Worm (Caenorhabditis elegans): ENCODE data around the gene Y57G11B.5.

The Y57G11B.5 gene

ce11 chrIV:14574282-14574869 lies at the start of gene Y57G11B.5, which contains the start of gene Y57G11B.3:
Y57G11B.5 (plus strand) TSS chrIV:14574819.
Y57G11B.3 (minus strand) TSS chrIV:14574382.
- TF ChIP-seq ets-7 (tag; optimal IDR thresholded peaks at IDR 0.05): no peak
- no peak for TF ChIP-seq sea-1 (GFP tag; conservative IDR thresholded peaks at IDR 0.05)
- no peak for TF ChIP-seq ceh-36 (tag; optimal IDR thresholded peaks at IDR 0.05)
- no peak for TF ChIP-seq F13C5.2 (tag; optimal IDR thresholded peaks at IDR 0.05)
- TF ChIP-seq pes-1 (GFP tag; IDR thresholded peaks at IDR 0.05): no peak

DNA sequence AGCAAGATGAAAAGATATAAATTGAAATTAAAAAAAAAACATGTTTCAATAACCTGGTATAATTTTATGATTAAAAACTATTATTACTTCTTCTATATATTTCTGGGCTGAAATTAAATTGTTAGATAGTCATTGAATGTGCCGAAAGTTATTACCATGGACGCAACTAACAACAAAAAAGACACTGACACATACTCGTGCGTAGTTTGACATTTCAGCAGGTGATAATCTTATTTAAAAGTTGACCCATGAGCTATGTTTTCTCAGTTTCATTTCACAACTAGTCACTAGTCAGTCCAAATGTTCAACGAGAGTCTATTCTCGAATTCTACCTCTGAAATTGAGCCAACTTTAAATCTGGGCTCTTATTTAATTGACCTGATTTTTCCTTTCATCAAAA lies 45.9 kb upstream of the Y57G11B.5 start, which contains the start of gene T27E7.3:
Gene T27E7.3 (plus strand): TSS at position 301 of the 400 bp plus-strand sequence.
- TF ChIP-seq ama-1 (optimal IDR thresholded peaks at IDR 0.05): no peak
- no peak for TF ChIP-seq sea-1 (GFP tag; conservative IDR thresholded peaks at IDR 0.05)
- no peak for TF ChIP-seq F13C5.2 (tag; optimal IDR thresholded peaks at IDR 0.05)
- TF ChIP-seq pes-1 (GFP tag; IDR thresholded peaks at IDR 0.05): no peak

- TF ChIP-seq scrt-1 (GFP tag; IDR thresholded peaks at IDR 0.05): no peak
- no peak for TF ChIP-seq ama-1 (optimal IDR thresholded peaks at IDR 0.05)
Observed at ce11 chrIV:14530031-14530430, 44.6 kb upstream of the Y57G11B.5 start.

ce11 chrIV:14532366-14532765 lies 42.3 kb upstream of the Y57G11B.5 start:
- no peak for TF ChIP-seq sea-1 (GFP tag; conservative IDR thresholded peaks at IDR 0.05)
- no peak for TF ChIP-seq tbx-37 (GFP tag; conservative IDR thresholded peaks at IDR 0.05)
- no peak for TF ChIP-seq hmbx-1 (tag; optimal IDR thresholded peaks at IDR 0.05)

- no peak for TF ChIP-seq ceh-13 (GFP tag; optimal IDR thresholded peaks at IDR 0.05)
- TF ChIP-seq flt-1 (GFP tag; IDR thresholded peaks at IDR 0.05): no peak
Observed at ce11 chrIV:14534967-14535366, 39.7 kb upstream of the Y57G11B.5 start, which contains the start of gene T27E7.4. T27E7.4 (minus strand) TSS chrIV:14535067.

- TF ChIP-seq sea-1 (GFP tag; conservative IDR thresholded peaks at IDR 0.05) (no peak), B0310.2 (tag; optimal IDR thresholded peaks at IDR 0.05) (no peak), tbx-37 (GFP tag; conservative IDR thresholded peaks at IDR 0.05) (no peak), flt-1 (GFP tag; IDR thresholded peaks at IDR 0.05) (no peak), ets-7 (tag; optimal IDR thresholded peaks at IDR 0.05) (no peak), pes-1 (GFP tag; IDR thresholded peaks at IDR 0.05) (no peak), scrt-1 (GFP tag; IDR thresholded peaks at IDR 0.05) (no peak), ceh-13 (GFP tag; optimal IDR thresholded peaks at IDR 0.05) (no peak), ceh-36 (tag; optimal IDR thresholded peaks at IDR 0.05) (no peak), F13C5.2 (tag; optimal IDR thresholded peaks at IDR 0.05) (no peak), tbx-11 (GFP tag; IDR thresholded peaks at IDR 0.05) (no peak), hmg-4 (GFP tag; optimal IDR thresholded peaks at IDR 0.05) (no peak), ama-1 (optimal IDR thresholded peaks at IDR 0.05) (no peak), hnd-1 (tag; optimal IDR thresholded peaks at IDR 0.05) (no peak), tra-4 (tag; optimal IDR thresholded peaks at IDR 0.05) (no peak), hmbx-1 (tag; optimal IDR thresholded peaks at IDR 0.05) (no peak), aly-1 (tag; optimal IDR thresholded peaks at IDR 0.05) (no peak)
Observed at ce11 chrIV:14536911-14537310, 37.7 kb upstream of the Y57G11B.5 start, which contains the start of gene T27E7.5. T27E7.5 (plus strand) TSS chrIV:14537163.

- no peak for TF ChIP-seq ceh-13 (GFP tag; optimal IDR thresholded peaks at IDR 0.05)
- TF ChIP-seq ets-7 (tag; optimal IDR thresholded peaks at IDR 0.05): no peak
- no peak for TF ChIP-seq tbx-37 (GFP tag; conservative IDR thresholded peaks at IDR 0.05)
- TF ChIP-seq hmbx-1 (tag; optimal IDR thresholded peaks at IDR 0.05): no peak
- no peak for TF ChIP-seq B0310.2 (tag; optimal IDR thresholded peaks at IDR 0.05)
- no peak for TF ChIP-seq F13C5.2 (tag; optimal IDR thresholded peaks at IDR 0.05)
- no peak for TF ChIP-seq pes-1 (GFP tag; IDR thresholded peaks at IDR 0.05)
- TF ChIP-seq hnd-1 (tag; optimal IDR thresholded peaks at IDR 0.05): no peak
- no peak for TF ChIP-seq tbx-11 (GFP tag; IDR thresholded peaks at IDR 0.05)
- TF ChIP-seq tra-4 (tag; optimal IDR thresholded peaks at IDR 0.05): no peak
Observed at ce11 chrIV:14542517-14542916, 32.1 kb upstream of the Y57G11B.5 start, which contains the start of gene pals-29. pals-29 (minus strand) TSS chrIV:14542617.

- TF ChIP-seq tbx-11 (GFP tag; IDR thresholded peaks at IDR 0.05) (no peak), ets-7 (tag; optimal IDR thresholded peaks at IDR 0.05) (no peak), ama-1 (optimal IDR thresholded peaks at IDR 0.05) (no peak), pes-1 (GFP tag; IDR thresholded peaks at IDR 0.05) (no peak), tra-4 (tag; optimal IDR thresholded peaks at IDR 0.05) (no peak), ceh-36 (tag; optimal IDR thresholded peaks at IDR 0.05) (no peak), ceh-13 (GFP tag; optimal IDR thresholded peaks at IDR 0.05) (no peak)
Observed at ce11 chrIV:14547292-14547691, 27.3 kb upstream of the Y57G11B.5 start.

ce11 chrIV:14549308-14549707 lies 25.3 kb upstream of the Y57G11B.5 start, which contains the start of gene T27E7.9:
T27E7.9 (minus strand) TSS chrIV:14549408.
- TF ChIP-seq hmg-4 (GFP tag; optimal IDR thresholded peaks at IDR 0.05): no peak
- TF ChIP-seq tbx-11 (GFP tag; IDR thresholded peaks at IDR 0.05): no peak
- TF ChIP-seq flt-1 (GFP tag; IDR thresholded peaks at IDR 0.05): no peak
- no peak for TF ChIP-seq hmbx-1 (tag; optimal IDR thresholded peaks at IDR 0.05)
- no peak for TF ChIP-seq aly-1 (tag; optimal IDR thresholded peaks at IDR 0.05)
- no peak for TF ChIP-seq ama-1 (optimal IDR thresholded peaks at IDR 0.05)
- no peak for TF ChIP-seq tra-4 (tag; optimal IDR thresholded peaks at IDR 0.05)
- no peak for TF ChIP-seq ceh-36 (tag; optimal IDR thresholded peaks at IDR 0.05)
- no peak for TF ChIP-seq sea-1 (GFP tag; conservative IDR thresholded peaks at IDR 0.05)
- no peak for TF ChIP-seq tbx-37 (GFP tag; conservative IDR thresholded peaks at IDR 0.05)
- no peak for TF ChIP-seq B0310.2 (tag; optimal IDR thresholded peaks at IDR 0.05)
- no peak for TF ChIP-seq ets-7 (tag; optimal IDR thresholded peaks at IDR 0.05)
- TF ChIP-seq scrt-1 (GFP tag; IDR thresholded peaks at IDR 0.05): no peak
- no peak for TF ChIP-seq F13C5.2 (tag; optimal IDR thresholded peaks at IDR 0.05)
- no peak for TF ChIP-seq pes-1 (GFP tag; IDR thresholded peaks at IDR 0.05)
- no peak for TF ChIP-seq ceh-13 (GFP tag; optimal IDR thresholded peaks at IDR 0.05)
- TF ChIP-seq hnd-1 (tag; optimal IDR thresholded peaks at IDR 0.05): no peak

Measured in whole organism, early embryonic.